Fruit fly (Drosophila melanogaster) whole organism, prepupa: ENCODE data around the gene Best4.

Source experiments
- CG10631 ChIP-seq: fragments of 200-800 bp; sonication (Bioruptor generic); optimal IDR thresholded peaks from 2 replicates; lab custom pipeline; 2016; ENCODE audit warnings: missing biosample characterization, missing genetic modification characterization
- CG11294 ChIP-seq: fragments of 200-800 bp; sonication (Bioruptor generic); IDR thresholded peaks from 2 replicates; pipeline ENCODE4 v1.3.6; 2022; ENCODE audit warnings: missing biosample characterization, missing genetic modification characterization
- CG15336 ChIP-seq: fragments of 200-800 bp; sonication (Bioruptor generic); IDR thresholded peaks from 2 replicates; pipeline ENCODE4 v1.3.6; 2022; ENCODE audit warnings: missing biosample characterization, missing genetic modification characterization
- CG1621 ChIP-seq: fragments of 200-800 bp; sonication (Bioruptor generic); optimal IDR thresholded peaks from 3 replicates; lab custom pipeline; 2018; ENCODE audit warnings: missing biosample characterization, mild to moderate bottlenecking, missing genetic modification characterization
- CG16779 ChIP-seq: fragments of 200-800 bp; sonication (Bioruptor generic); optimal IDR thresholded peaks from 3 replicates; lab custom pipeline; 2017; ENCODE audit warnings: missing biosample characterization, mild to moderate bottlenecking, missing genetic modification characterization
- CG31627 ChIP-seq: fragments of 200-800 bp; sonication (Bioruptor generic); optimal IDR thresholded peaks from 3 replicates; lab custom pipeline; 2016; ENCODE audit warnings: missing biosample characterization, missing genetic modification characterization
- CG32006 ChIP-seq: fragments of 200-800 bp; sonication (Bioruptor generic); optimal IDR thresholded peaks from 3 replicates; lab custom pipeline; 2017; ENCODE audit warnings: missing biosample characterization, mild to moderate bottlenecking, missing genetic modification characterization
- CG34406 ChIP-seq: fragments of 200-800 bp; sonication (Bioruptor generic); optimal IDR thresholded peaks from 3 replicates; lab custom pipeline; 2016; ENCODE audit warnings: missing biosample characterization, missing genetic modification characterization
- CG3919 ChIP-seq: fragments of 200-800 bp; sonication (Bioruptor generic); optimal IDR thresholded peaks from 3 replicates; lab custom pipeline; 2016; ENCODE audit warnings: missing biosample characterization, missing genetic modification characterization
- CG6163 ChIP-seq: fragments of 200-800 bp; sonication (Bioruptor generic); IDR thresholded peaks from 3 replicates; pipeline ENCODE4 v1.3.6; 2022; ENCODE audit warnings: missing biosample characterization, missing genetic modification characterization
- CG6276 ChIP-seq: fragments of 200-800 bp; sonication (Bioruptor generic); optimal IDR thresholded peaks from 2 replicates; lab custom pipeline; 2017; ENCODE audit warnings: missing biosample characterization, mild to moderate bottlenecking, missing genetic modification characterization
- CG6792 ChIP-seq: fragments of 200-800 bp; sonication (Bioruptor generic); optimal IDR thresholded peaks from 3 replicates; lab custom pipeline; 2016; ENCODE audit warnings: missing biosample characterization, missing genetic modification characterization
- CG6808 ChIP-seq: fragments of 200-800 bp; sonication (Bioruptor generic); optimal IDR thresholded peaks from 3 replicates; lab custom pipeline; 2017; ENCODE audit warnings: missing biosample characterization, missing genetic modification characterization, mild to moderate bottlenecking, moderate library complexity, missing genetic modification reagents
- CG6854 ChIP-seq: fragments of 200-800 bp; sonication (Bioruptor generic); optimal IDR thresholded peaks from 2 replicates; lab custom pipeline; 2017; ENCODE audit warnings: missing biosample characterization, mild to moderate bottlenecking, missing genetic modification characterization
- CG7368 ChIP-seq: fragments of 200-800 bp; sonication (Bioruptor generic); optimal IDR thresholded peaks from 3 replicates; lab custom pipeline; 2016; ENCODE audit warnings: missing biosample characterization, missing genetic modification characterization
- CG8119 ChIP-seq: fragments of 200-800 bp; sonication (Bioruptor generic); IDR thresholded peaks from 3 replicates; pipeline ENCODE4 v1.3.6; 2022; ENCODE audit warnings: missing biosample characterization, missing genetic modification characterization
- CG8319 ChIP-seq: fragments of 200-800 bp; sonication (Bioruptor generic); optimal IDR thresholded peaks from 3 replicates; lab custom pipeline; 2016; ENCODE audit warnings: missing biosample characterization, missing genetic modification characterization
- CG8632 ChIP-seq: fragments of 200-800 bp; sonication (Bioruptor generic); optimal IDR thresholded peaks from 3 replicates; lab custom pipeline; 2016; ENCODE audit warnings: missing biosample characterization, missing genetic modification characterization
- CG9139 ChIP-seq: fragments of 200-800 bp; sonication (Bioruptor generic); optimal IDR thresholded peaks from 3 replicates; lab custom pipeline; 2017; ENCODE audit warnings: missing biosample characterization, mild to moderate bottlenecking, missing genetic modification characterization
- Eip75B ChIP-seq: fragments of 200-800 bp; sonication (Bioruptor generic); optimal IDR thresholded peaks from 3 replicates; lab custom pipeline; 2016; ENCODE audit warnings: missing biosample characterization, missing genetic modification characterization
- Eip78C ChIP-seq: fragments of 200-800 bp; sonication (Bioruptor generic); peaks from one replicate; lab custom pipeline; 2016; ENCODE audit warnings: missing biosample characterization, missing genetic modification characterization
- Eip93F ChIP-seq: fragments of 200-800 bp; sonication (Bioruptor generic); optimal IDR thresholded peaks from 2 replicates; lab custom pipeline; 2016; ENCODE audit warnings: missing biosample characterization, mild to moderate bottlenecking, missing genetic modification characterization
- Ets21C ChIP-seq: fragments of 200-800 bp; sonication (Bioruptor generic); optimal IDR thresholded peaks from 3 replicates; lab custom pipeline; 2016; ENCODE audit warnings: missing biosample characterization, missing genetic modification characterization
- Gug ChIP-seq: fragments of 200-800 bp; sonication (Bioruptor generic); IDR thresholded peaks from 2 replicates; pipeline ENCODE4 v1.3.6; 2022; ENCODE audit warnings: missing biosample characterization, missing genetic modification characterization
- Hr39 ChIP-seq: fragments of 200-800 bp; sonication (Bioruptor generic); optimal IDR thresholded peaks from 2 replicates; lab custom pipeline; 2016; ENCODE audit warnings: missing biosample characterization, missing genetic modification characterization
- Hr4 ChIP-seq: fragments of 200-800 bp; sonication (Bioruptor generic); optimal IDR thresholded peaks from 3 replicates; lab custom pipeline; 2016; ENCODE audit warnings: missing biosample characterization, missing genetic modification characterization
- Lpt ChIP-seq: fragments of 200-800 bp; sonication (Bioruptor generic); optimal IDR thresholded peaks from 3 replicates; lab custom pipeline; 2016; ENCODE audit warnings: missing biosample characterization, missing genetic modification characterization
- Met ChIP-seq: fragments of 200-800 bp; sonication (Bioruptor generic); optimal IDR thresholded peaks from 3 replicates; lab custom pipeline; 2016; ENCODE audit warnings: missing biosample characterization, missing genetic modification characterization
- OdsH ChIP-seq: fragments of 200-800 bp; sonication (Bioruptor generic); optimal IDR thresholded peaks from 3 replicates; lab custom pipeline; 2016; ENCODE audit warnings: missing biosample characterization, missing genetic modification characterization
- Smox ChIP-seq: fragments of 200-800 bp; sonication (Bioruptor generic); optimal IDR thresholded peaks from 3 replicates; lab custom pipeline; 2016; ENCODE audit warnings: missing biosample characterization, missing genetic modification characterization
- Sox14 ChIP-seq: fragments of 200-800 bp; sonication (Bioruptor generic); optimal IDR thresholded peaks from 3 replicates; lab custom pipeline; 2016; ENCODE audit warnings: missing biosample characterization, missing genetic modification characterization
- Sox15 ChIP-seq: fragments of 200-800 bp; sonication (Bioruptor generic); optimal IDR thresholded peaks from 3 replicates; lab custom pipeline; 2016; ENCODE audit warnings: missing biosample characterization, missing genetic modification characterization
- achi ChIP-seq: fragments of 200-800 bp; sonication (Bioruptor generic); optimal IDR thresholded peaks from 3 replicates; lab custom pipeline; 2016; ENCODE audit warnings: missing biosample characterization, missing genetic modification characterization
- acj6 ChIP-seq: fragments of 200-800 bp; sonication (Bioruptor generic); optimal IDR thresholded peaks from 3 replicates; lab custom pipeline; 2016; ENCODE audit warnings: missing biosample characterization, missing genetic modification characterization
- dac ChIP-seq: fragments of 200-800 bp; sonication (Bioruptor generic); optimal IDR thresholded peaks from 2 replicates; lab custom pipeline; 2017; ENCODE audit warnings: missing biosample characterization, mild to moderate bottlenecking, missing genetic modification characterization
- dsx ChIP-seq: fragments of 200-800 bp; optimal IDR thresholded peaks from 3 replicates; lab custom pipeline; 2019; ENCODE audit warnings: missing biosample characterization, mild to moderate bottlenecking, missing genetic modification characterization, moderate library complexity; ENCODE audit not compliant: poor library complexity, severe bottlenecking
- eg ChIP-seq: fragments of 200-800 bp; sonication (Bioruptor generic); IDR thresholded peaks from 3 replicates; pipeline ENCODE4 v1.3.6; 2022; ENCODE audit warnings: missing biosample characterization, missing genetic modification characterization
- esn ChIP-seq: fragments of 200-800 bp; sonication (Bioruptor generic); optimal IDR thresholded peaks from 2 replicates; lab custom pipeline; 2016; ENCODE audit warnings: missing biosample characterization, mild to moderate bottlenecking, missing genetic modification characterization, moderate library complexity
- fd59A ChIP-seq: fragments of 200-800 bp; sonication (Bioruptor generic); optimal IDR thresholded peaks from 2 replicates; lab custom pipeline; 2017; ENCODE audit warnings: missing biosample characterization, mild to moderate bottlenecking, missing genetic modification characterization, missing genetic modification reagents
- fd85E ChIP-seq: fragments of 200-800 bp; sonication (Bioruptor generic); optimal IDR thresholded peaks from 3 replicates; lab custom pipeline; 2016; ENCODE audit warnings: missing biosample characterization, missing genetic modification characterization
- fkh ChIP-seq: fragments of 200-800 bp; sonication (Bioruptor generic); optimal IDR thresholded peaks from 3 replicates; lab custom pipeline; 2017; ENCODE audit warnings: missing biosample characterization, mild to moderate bottlenecking, missing genetic modification characterization, moderate library complexity
- lz ChIP-seq: fragments of 200-800 bp; sonication (Bioruptor generic); optimal IDR thresholded peaks from 3 replicates; lab custom pipeline; 2016; ENCODE audit warnings: missing biosample characterization, missing genetic modification characterization
- net ChIP-seq: fragments of 200-800 bp; sonication (Bioruptor generic); optimal IDR thresholded peaks from 3 replicates; lab custom pipeline; 2016; ENCODE audit warnings: missing biosample characterization, missing genetic modification characterization
- pdm3 ChIP-seq: fragments of 200-800 bp; sonication (Bioruptor generic); optimal IDR thresholded peaks from 3 replicates; lab custom pipeline; 2016; ENCODE audit warnings: missing biosample characterization, missing genetic modification characterization
- salr ChIP-seq, 2 experiments: fragments of 200-800 bp; sonication (Bioruptor generic); optimal IDR thresholded peaks; 3 replicates each; lab custom pipeline; 2016 to 2018; ENCODE audit warnings: missing biosample characterization in 2 of 2, missing genetic modification characterization in 2 of 2, mild to moderate bottlenecking in 1 of 2
- ss ChIP-seq, 2 experiments: fragments of 200-800 bp; sonication (Bioruptor generic); optimal IDR thresholded peaks; 2 replicates in 1 of 2; 3 replicates in 1 of 2; lab custom pipeline; 2017 to 2018; ENCODE audit warnings: mild to moderate bottlenecking in 2 of 2, missing biosample characterization in 2 of 2, missing genetic modification characterization in 2 of 2, moderate library complexity in 1 of 2
- topi ChIP-seq: fragments of 200-800 bp; sonication (Bioruptor generic); optimal IDR thresholded peaks from 3 replicates; lab custom pipeline; 2016; ENCODE audit warnings: missing biosample characterization, missing genetic modification characterization
- vri ChIP-seq: fragments of 200-800 bp; sonication (Bioruptor generic); optimal IDR thresholded peaks from 3 replicates; lab custom pipeline; 2016; ENCODE audit warnings: missing biosample characterization, mild to moderate bottlenecking, missing genetic modification characterization

Gene Best4

DNA sequence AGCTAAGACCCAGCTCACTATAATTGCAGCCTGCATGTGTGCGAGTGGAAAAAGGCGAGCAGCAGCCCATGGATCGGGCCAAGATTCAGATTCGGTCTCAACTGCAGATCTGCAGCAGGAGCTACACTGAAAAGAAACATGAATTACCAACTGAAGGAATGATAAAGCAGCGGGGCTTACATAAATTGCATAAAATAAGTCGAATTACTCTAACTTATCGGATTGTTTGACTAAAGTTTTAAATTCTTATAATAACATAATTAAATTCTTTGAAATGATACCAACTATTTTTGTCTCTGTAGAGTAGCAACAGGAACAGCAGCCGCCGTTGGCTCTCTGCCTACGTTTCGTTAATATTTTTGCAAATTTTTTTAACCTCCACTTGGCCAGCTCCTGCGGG is 38.2 kb upstream of the Best4 start (continued):
- TF ChIP-seq fd59A (peak; percentile 94), CG15336 (GFP tag; lab: Robert Waterston, UW) (peak; percentile 96), Sox15 (GFP tag; lab: Kevin White, UChicago) (peak; percentile 93), vri (GFP tag; lab: Kevin White, UChicago) (peak; percentile 95), CG9139 (GFP tag; lab: Kevin White, UChicago) (peak; percentile 88), Gug (peak; percentile 84), CG6276 (GFP tag; lab: Kevin White, UChicago) (peak; percentile 89), OdsH (GFP tag; lab: Kevin White, UChicago) (peak; percentile 96), fd85E (GFP tag; lab: Kevin White, UChicago) (peak; percentile 91), CG16779 (tag; lab: Kevin White, UChicago) (peak; percentile 93), CG6854 (GFP tag; lab: Kevin White, UChicago) (peak; percentile 95), CG6792 (GFP tag; lab: Kevin White, UChicago) (peak; percentile 95), acj6 (GFP tag; lab: Kevin White, UChicago) (peak; percentile 96), CG6163 (peak; percentile 98), Eip78C (GFP tag; lab: Kevin White, UChicago) (peak; percentile 99), Hr39 (GFP tag; lab: Kevin White, UChicago) (peak; percentile 95), lz (peak; percentile 95), Sox14 (GFP tag; lab: Kevin White, UChicago) (peak; percentile 97), Smox (GFP tag; lab: Kevin White, UChicago) (peak; percentile 94), Ets21C (GFP tag; lab: Kevin White, UChicago) (peak; percentile 90), ss (GFP tag; optimal IDR thresholded peaks at IDR 0.05; lab: Kevin White, UChicago) (peak; percentile 94 to 95), CG8632 (peak; percentile 94), Eip75B (GFP tag; lab: Kevin White, UChicago) (peak; percentile 92), CG31627 (GFP tag; lab: Kevin White, UChicago) (peak; percentile 96), CG7368 (peak; percentile 92), CG6808 (peak; percentile 94), CG34406 (GFP tag; lab: Kevin White, UChicago) (peak; percentile 94), pdm3 (GFP tag; lab: Kevin White, UChicago) (peak; percentile 96)

DNA sequence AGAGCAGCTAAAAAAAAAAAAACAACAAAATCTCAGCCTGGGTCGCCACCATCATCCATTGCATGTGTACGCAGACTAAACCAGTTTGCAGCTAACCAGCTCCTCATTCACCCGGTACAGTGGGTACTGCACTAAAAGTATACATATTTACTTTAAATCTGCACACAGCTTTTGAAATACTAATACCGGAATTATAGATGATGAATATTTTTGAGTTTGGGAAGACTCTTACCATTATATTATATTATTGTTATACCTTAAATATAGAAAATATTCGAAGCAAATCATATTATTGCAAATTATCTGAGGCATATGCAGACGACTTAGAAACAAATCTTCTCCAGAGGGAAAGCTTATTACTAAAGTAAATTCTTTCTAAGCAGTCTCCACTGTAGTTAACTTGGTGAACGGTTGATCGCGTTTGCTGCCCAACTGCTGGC is 37.7 kb upstream of the Best4 start:
- TF ChIP-seq CG6276 (GFP tag; lab: Kevin White, UChicago) (peak; percentile 75), Eip75B (GFP tag; lab: Kevin White, UChicago) (peak; percentile 33), CG8119 (peak; percentile 93), CG8632 (peak; percentile 89), pdm3 (GFP tag; lab: Kevin White, UChicago) (peak; percentile 77), Ets21C (GFP tag; lab: Kevin White, UChicago) (peak; percentile 56), esn (peak; percentile 83), CG1621 (tag; lab: Kevin White, UChicago) (peak; percentile 75), Eip78C (GFP tag; lab: Kevin White, UChicago) (peak; percentile 97), Smox (GFP tag; lab: Kevin White, UChicago) (peak; percentile 82), CG8319 (peak; percentile 70), Eip93F (peak; percentile 74), CG31627 (GFP tag; lab: Kevin White, UChicago) (peak; percentile 77), Sox14 (GFP tag; lab: Kevin White, UChicago) (peak; percentile 75), eg (GFP tag; lab: Robert Waterston, UW) (peak; percentile 78), CG11294 (GFP tag; lab: Robert Waterston, UW) (peak; percentile 50; the same call in 1 of the 2 replicates), OdsH (GFP tag; lab: Kevin White, UChicago) (peak; percentile 91), Met (peak; percentile 83), CG32006 (GFP tag; lab: Kevin White, UChicago) (peak; percentile 89), dac (GFP tag; lab: Kevin White, UChicago) (peak; percentile 50), achi (GFP tag; lab: Kevin White, UChicago) (peak; percentile 89), CG3919 (GFP tag; lab: Kevin White, UChicago) (peak; percentile 87), net (peak; percentile 71), Lpt (GFP tag; lab: Kevin White, UChicago) (peak; percentile 70), fkh (GFP tag; lab: Kevin White, UChicago) (no peak), topi (GFP tag; lab: Kevin White, UChicago) (peak; percentile 84), fd59A (peak; percentile 89), salr (GFP tag; optimal IDR thresholded peaks at IDR 0.05; lab: Kevin White, UChicago) (peak; percentile 36 to 69), CG6808 (peak; percentile 87), Hr4 (GFP tag; lab: Kevin White, UChicago) (peak; percentile 79), CG10631 (GFP tag; lab: Kevin White, UChicago) (peak; percentile 76), dsx (GFP tag; lab: Kevin White, UChicago) (peak; percentile 86), CG7368 (peak; percentile 67), acj6 (GFP tag; lab: Kevin White, UChicago) (peak; percentile 91)
